Fruit fly (Drosophila melanogaster): Measurements from ENCODE around the gene CG7384.

CG7384 gene

DNA sequence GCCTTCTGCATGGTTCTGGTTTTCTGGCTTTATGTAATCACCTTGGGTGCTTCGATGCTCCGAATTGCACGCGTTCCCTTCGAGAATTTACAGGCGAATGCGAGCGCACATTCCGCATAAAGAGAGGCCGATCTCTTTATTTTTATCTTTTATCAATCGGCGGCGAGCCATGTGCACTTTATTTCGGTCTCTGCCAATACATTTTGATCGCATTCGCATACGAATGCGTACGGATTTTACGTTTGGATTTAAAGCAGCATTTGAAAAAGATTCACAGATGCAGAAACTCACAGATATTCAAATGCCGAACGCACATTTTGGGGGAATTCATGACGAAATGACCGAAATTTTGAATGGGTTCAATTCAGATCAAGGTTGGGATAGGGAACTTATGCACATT, 18.9 kb downstream of the CG7384 start, which contains the start of gene CG13144:
TSS of gene CG13144 (minus strand) at position 101 of the 400 bp plus-strand sequence.
- TF ChIP-seq ovo (GFP tag; optimal IDR thresholded peaks at IDR 0.05) (no peak), CG1620 (GFP tag; optimal IDR thresholded peaks at IDR 0.05) (no peak), tj (GFP tag; optimal IDR thresholded peaks at IDR 0.05) (no peak), CG14711 (tag; optimal IDR thresholded peaks at IDR 0.05) (no peak), CG12768 (GFP tag; optimal IDR thresholded peaks at IDR 0.05) (no peak), pad (GFP tag; optimal IDR thresholded peaks at IDR 0.05) (no peak), Crg-1 (GFP tag; optimal IDR thresholded peaks at IDR 0.05) (no peak), CG5204 (GFP tag; optimal IDR thresholded peaks at IDR 0.05) (no peak), CG11617 (GFP tag; optimal IDR thresholded peaks at IDR 0.05) (no peak), CG7101 (tag; optimal IDR thresholded peaks at IDR 0.05) (no peak), toe (GFP tag; optimal IDR thresholded peaks at IDR 0.05) (no peak), bab1 (GFP tag; optimal IDR thresholded peaks at IDR 0.05) (no peak)

dm6 chr2L:10488484-10489223, 21.6 kb downstream of the CG7384 start, which contains the start of the genes Cog4 and CG6144:
TSS of gene Cog4 (minus strand) at chr2L:10488622.
TSS of gene CG6144 (plus strand) at chr2L:10488694.
- TF ChIP-seq Mnt (GFP tag; optimal IDR thresholded peaks at IDR 0.05) (peak; percentile 36), CG11617 (GFP tag; optimal IDR thresholded peaks at IDR 0.05) (peak; percentile 37), tj (GFP tag; optimal IDR thresholded peaks at IDR 0.05) (peak; percentile 34), bab1 (GFP tag; optimal IDR thresholded peaks at IDR 0.05) (peak; percentile 74), Clk (GFP tag; optimal IDR thresholded peaks at IDR 0.05) (no peak), toe (GFP tag; optimal IDR thresholded peaks at IDR 0.05) (no peak), CG7101 (tag; optimal IDR thresholded peaks at IDR 0.05) (peak; percentile 6), kay (GFP tag; ENCODE audit: borderline replicate concordance) (no peak), CG14711 (tag; optimal IDR thresholded peaks at IDR 0.05) (peak; percentile 32), Hr96 (GFP tag; optimal IDR thresholded peaks at IDR 0.05) (no peak)

DNA sequence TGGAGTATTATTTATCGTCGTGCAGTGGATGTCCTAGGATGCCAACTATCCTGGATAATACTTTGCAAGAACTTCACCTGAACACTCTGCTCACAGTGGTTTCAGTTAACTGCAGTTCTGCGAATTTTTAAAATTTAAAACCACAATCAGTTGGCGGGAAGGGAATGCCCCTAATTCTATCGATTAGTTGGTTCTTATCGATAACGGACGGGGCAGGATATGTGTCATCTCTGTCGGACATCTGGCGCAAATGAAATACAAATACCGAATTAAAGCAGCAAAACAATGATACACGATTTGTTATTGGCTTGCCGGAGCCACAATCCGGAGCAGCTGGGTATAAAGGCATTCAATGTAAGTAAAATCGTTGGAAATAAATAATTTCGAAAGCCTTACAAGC, 27.2 kb downstream of the CG7384 start, which contains the start of gene Grip75:
TSS of gene Grip75 (plus strand) at position 223 of the 400 bp plus-strand sequence.
- TF ChIP-seq CG11617 (GFP tag; optimal IDR thresholded peaks at IDR 0.05): no peak
- TF ChIP-seq cnc (optimal IDR thresholded peaks at IDR 0.05): no peak
- no peak for TF ChIP-seq toe (GFP tag; optimal IDR thresholded peaks at IDR 0.05)
- no peak for TF ChIP-seq CG7101 (tag; optimal IDR thresholded peaks at IDR 0.05)
- no peak for TF ChIP-seq tj (GFP tag; optimal IDR thresholded peaks at IDR 0.05)
- no peak for TF ChIP-seq CG12768 (GFP tag; optimal IDR thresholded peaks at IDR 0.05)
- no peak for TF ChIP-seq CG14711 (tag; optimal IDR thresholded peaks at IDR 0.05)
- TF ChIP-seq ovo (GFP tag; optimal IDR thresholded peaks at IDR 0.05): no peak
- no peak for TF ChIP-seq Mnt (GFP tag; optimal IDR thresholded peaks at IDR 0.05)
- no peak for TF ChIP-seq CG33017 (tag; optimal IDR thresholded peaks at IDR 0.05)
- no peak for TF ChIP-seq pad (GFP tag; optimal IDR thresholded peaks at IDR 0.05)
- TF ChIP-seq CG1620 (GFP tag; optimal IDR thresholded peaks at IDR 0.05): no peak
- no peak for TF ChIP-seq kay (GFP tag; ENCODE audit: borderline replicate concordance)
- TF ChIP-seq CG7045 (GFP tag; optimal IDR thresholded peaks at IDR 0.05): no peak
- TF ChIP-seq bab1 (GFP tag; optimal IDR thresholded peaks at IDR 0.05): no peak
- no peak for TF ChIP-seq Clk (GFP tag; optimal IDR thresholded peaks at IDR 0.05)

DNA sequence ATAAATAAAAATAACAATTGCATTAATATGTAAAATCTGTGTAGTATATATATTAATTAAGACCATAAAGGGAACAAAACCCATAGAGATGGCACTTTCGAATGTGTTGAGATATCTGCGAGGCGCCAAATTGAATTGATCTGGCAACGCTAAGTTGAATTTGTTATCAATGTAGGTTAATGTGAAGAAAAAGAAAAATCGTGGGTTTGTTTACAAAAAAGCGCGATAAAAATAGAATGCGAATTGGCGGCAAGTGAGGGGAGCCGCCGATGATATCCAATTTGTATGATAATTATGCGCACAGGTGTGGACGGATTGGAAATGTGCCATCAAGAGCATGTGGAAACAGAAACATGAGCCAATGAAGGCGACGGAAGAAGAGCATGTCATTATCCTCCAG, 30.4 kb downstream of the CG7384 start:
- TF ChIP-seq Mnt (GFP tag; optimal IDR thresholded peaks at IDR 0.05) (peak; percentile 42), toe (GFP tag; optimal IDR thresholded peaks at IDR 0.05) (no peak)

DNA sequence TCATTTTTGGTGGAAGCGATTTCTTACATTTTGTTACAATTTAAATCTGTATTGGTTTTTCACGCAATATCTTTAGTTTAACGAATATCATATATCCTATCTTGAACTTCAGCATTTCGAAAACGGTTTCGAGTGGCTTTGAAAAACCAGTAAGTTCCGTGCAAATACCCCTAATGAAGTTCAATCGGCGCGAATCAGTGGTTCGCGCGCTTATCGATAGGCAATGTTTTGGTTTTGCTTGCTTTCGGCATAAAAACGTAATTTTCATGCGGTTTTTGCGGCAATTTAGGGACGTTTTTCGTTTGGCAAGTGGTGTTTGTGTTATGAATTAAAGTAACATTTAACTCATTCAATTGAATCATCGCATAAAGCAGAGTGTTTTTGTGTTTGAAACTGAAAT, 33.4 kb downstream of the CG7384 start, which contains the start of gene RluA-2:
TSS of gene RluA-2 (plus strand) at position 195 of the 400 bp plus-strand sequence.
- TF ChIP-seq Mnt (GFP tag; optimal IDR thresholded peaks at IDR 0.05): no peak
- TF ChIP-seq toe (GFP tag; optimal IDR thresholded peaks at IDR 0.05): no peak
- TF ChIP-seq CG7045 (GFP tag; optimal IDR thresholded peaks at IDR 0.05): no peak
- TF ChIP-seq pad (GFP tag; optimal IDR thresholded peaks at IDR 0.05): no peak
- TF ChIP-seq Clk (GFP tag; optimal IDR thresholded peaks at IDR 0.05): no peak
- TF ChIP-seq tj (GFP tag; optimal IDR thresholded peaks at IDR 0.05): no peak
- TF ChIP-seq Hr96 (GFP tag; optimal IDR thresholded peaks at IDR 0.05): no peak
- TF ChIP-seq CG33017 (tag; optimal IDR thresholded peaks at IDR 0.05): no peak
- TF ChIP-seq bab1 (GFP tag; optimal IDR thresholded peaks at IDR 0.05): no peak
- TF ChIP-seq CG5204 (GFP tag; optimal IDR thresholded peaks at IDR 0.05): no peak
- TF ChIP-seq CG11617 (GFP tag; optimal IDR thresholded peaks at IDR 0.05): no peak
- TF ChIP-seq cic (GFP tag; optimal IDR thresholded peaks at IDR 0.05): no peak
- no peak for TF ChIP-seq cnc (optimal IDR thresholded peaks at IDR 0.05)
- no peak for TF ChIP-seq ovo (GFP tag; optimal IDR thresholded peaks at IDR 0.05)
- TF ChIP-seq CG7101 (tag; optimal IDR thresholded peaks at IDR 0.05): no peak
- TF ChIP-seq Crg-1 (GFP tag; optimal IDR thresholded peaks at IDR 0.05): no peak
- no peak for TF ChIP-seq kay (GFP tag; ENCODE audit: borderline replicate concordance)
- no peak for TF ChIP-seq CG12768 (GFP tag; optimal IDR thresholded peaks at IDR 0.05)
- TF ChIP-seq CG14711 (tag; optimal IDR thresholded peaks at IDR 0.05): no peak
- no peak for TF ChIP-seq CG1620 (GFP tag; optimal IDR thresholded peaks at IDR 0.05)

- TF ChIP-seq Hr96 (GFP tag; optimal IDR thresholded peaks at IDR 0.05): no peak
- TF ChIP-seq Crg-1 (GFP tag; optimal IDR thresholded peaks at IDR 0.05): no peak
- TF ChIP-seq CG7045 (GFP tag; optimal IDR thresholded peaks at IDR 0.05): no peak
- TF ChIP-seq CG33017 (tag; optimal IDR thresholded peaks at IDR 0.05): no peak
- no peak for TF ChIP-seq toe (GFP tag; optimal IDR thresholded peaks at IDR 0.05)
- TF ChIP-seq Mnt (GFP tag; optimal IDR thresholded peaks at IDR 0.05): no peak
- no peak for TF ChIP-seq CG12768 (GFP tag; optimal IDR thresholded peaks at IDR 0.05)
Observed at dm6 chr2L:10474815-10475214, 35.4 kb downstream of the CG7384 start.

All from whole organism, adult.